Worm (Caenorhabditis elegans) whole organism, mixed stage, embryonic: ENCODE results near the gene T11F9.21.

ENCODE experiments used
- ceh-43 ChIP-seq: fragments of 200-800 bp; sonication (Bioruptor generic); optimal IDR thresholded peaks from 2 replicates; lab custom pipeline; 2018; ENCODE audit warnings: mild to moderate bottlenecking, missing genetic modification characterization, moderate library complexity, missing compliant biosample characterization
- ceh-83 ChIP-seq: fragments of 200-800 bp; sonication (Bioruptor generic); optimal IDR thresholded peaks from 2 replicates; lab custom pipeline; 2018; ENCODE audit warnings: mild to moderate bottlenecking, missing genetic modification characterization, missing compliant biosample characterization
- drap-1 ChIP-seq: fragments of 200-800 bp; sonication (Bioruptor generic); optimal IDR thresholded peaks from 3 replicates; lab custom pipeline; 2018; ENCODE audit warnings: mild to moderate bottlenecking, missing genetic modification characterization, missing compliant biosample characterization
- elt-3 ChIP-seq: fragments of 150-350 bp; optimal IDR thresholded peaks from 2 replicates; lab custom pipeline; 2014; ENCODE audit warnings: missing biosample characterization, missing genetic modification characterization
- ham-2 ChIP-seq: fragments of 200-800 bp; sonication (Bioruptor generic); optimal IDR thresholded peaks from 2 replicates; lab custom pipeline; 2018; ENCODE audit warnings: mild to moderate bottlenecking, missing genetic modification characterization, missing compliant biosample characterization
- lin-13 ChIP-seq: fragments of 150-350 bp; optimal IDR thresholded peaks from 2 replicates; lab custom pipeline; 2014; ENCODE audit warnings: missing biosample characterization, missing genetic modification characterization
- mep-1 ChIP-seq: fragments of 150-350 bp; optimal IDR thresholded peaks from 2 replicates; lab custom pipeline; 2017; ENCODE audit warnings: missing biosample characterization, missing genetic modification reagents, missing genetic modification characterization, inconsistent platforms
- nhr-237 ChIP-seq: fragments of 150-350 bp; optimal IDR thresholded peaks from 2 replicates; lab custom pipeline; 2014; ENCODE audit warnings: missing biosample characterization, missing genetic modification characterization
- nhr-76 ChIP-seq: sonication (generic microtip); optimal IDR thresholded peaks from 2 replicates; lab custom pipeline; 2017; ENCODE audit warnings: missing biosample characterization, missing genetic modification characterization
- unc-39 ChIP-seq: fragments of 150-350 bp; optimal IDR thresholded peaks from 2 replicates; lab custom pipeline; 2014; ENCODE audit warnings: missing biosample characterization, missing genetic modification characterization
- unc-62 ChIP-seq: fragments of 150-350 bp; optimal IDR thresholded peaks from 2 replicates; lab custom pipeline; 2014; ENCODE audit warnings: missing biosample characterization, missing genetic modification reagents, missing genetic modification characterization

DNA sequence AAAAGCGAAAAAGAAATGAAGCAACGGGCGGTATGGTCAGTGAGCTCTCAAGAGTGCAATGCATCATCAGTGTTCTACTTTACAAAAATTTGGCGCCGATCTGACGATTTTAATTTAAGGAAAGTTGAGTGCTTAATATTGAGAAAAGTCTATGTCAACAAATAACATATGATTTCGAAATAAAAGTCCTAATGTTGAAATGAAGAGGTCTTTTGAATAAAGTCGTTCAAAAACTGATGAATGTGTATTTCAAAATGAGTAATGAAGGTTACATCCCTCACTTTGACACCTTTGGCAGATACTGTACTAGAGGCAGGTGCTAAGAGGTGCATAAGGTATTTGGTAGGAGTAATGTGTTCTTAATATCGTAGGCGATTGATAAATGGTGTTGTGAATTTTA is 4.9 kb downstream of the T11F9.21 start:
- TF ChIP-seq lin-13 (tag; lab: Kevin White, UChicago) (no peak), ham-2 (GFP tag; lab: Kevin White, UChicago) (no peak), unc-62 (GFP tag; lab: Kevin White, UChicago) (no peak), unc-39 (tag; lab: Kevin White, UChicago) (no peak), ceh-43 (GFP tag; lab: Kevin White, UChicago) (no peak), drap-1 (no peak), nhr-237 (no peak), ceh-83 (GFP tag; lab: Kevin White, UChicago) (no peak), nhr-76 (tag; lab: Kevin White, UChicago) (no peak), mep-1 (tag; lab: Kevin White, UChicago) (no peak), elt-3 (tag; lab: Kevin White, UChicago) (no peak)
